Fruit fly (Drosophila melanogaster): ENCODE measurements around the gene Whamy.

Whamy gene

DNA sequence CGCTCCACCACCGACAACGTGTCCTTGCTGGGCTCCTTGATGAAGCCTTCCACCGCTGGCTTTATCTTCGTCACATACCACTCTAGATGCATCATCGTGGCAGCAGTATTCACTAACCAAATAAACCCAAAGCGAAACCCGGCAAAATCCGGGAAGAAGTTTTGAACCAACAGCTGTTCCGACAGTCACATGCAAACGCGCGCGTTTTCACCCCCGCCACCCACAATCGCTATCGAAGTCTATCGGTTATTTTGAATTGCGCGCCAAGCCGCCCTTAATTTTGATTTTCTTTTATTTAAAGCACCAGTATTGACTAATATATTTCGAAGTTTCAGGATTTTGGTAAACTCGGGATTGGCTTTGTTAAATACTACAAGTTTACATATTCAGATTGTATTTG is 19.7 kb downstream of the Whamy start, which contains the start of gene Tti1 (continued):
- TF ChIP-seq Camta (GFP tag; optimal IDR thresholded peaks at IDR 0.05) (no peak), ERR (GFP tag; optimal IDR thresholded peaks at IDR 0.05) (no peak), Hr51 (GFP tag; optimal IDR thresholded peaks at IDR 0.05) (no peak), CG14710 (tag; optimal IDR thresholded peaks at IDR 0.05) (no peak), CG14014 (GFP tag; IDR thresholded peaks at IDR 0.05) (no peak), Hr78 (GFP tag; optimal IDR thresholded peaks at IDR 0.05) (no peak), peb (GFP tag; IDR thresholded peaks at IDR 0.05) (no peak), Spps (tag; optimal IDR thresholded peaks at IDR 0.05) (no peak), toy (GFP tag; IDR thresholded peaks at IDR 0.05) (no peak), chinmo (GFP tag; IDR thresholded peaks at IDR 0.05; ENCODE audit: partially characterized antibody) (0 out of 4 replicates have a peak, but pooled peaks have one; percentile 56), CG13624 (GFP tag; optimal IDR thresholded peaks at IDR 0.05) (no peak), ara (GFP tag; IDR thresholded peaks at IDR 0.05) (no peak), Hey (tag; optimal IDR thresholded peaks at IDR 0.05) (no peak), repo (GFP tag; optimal IDR thresholded peaks at IDR 0.05) (no peak), lbe (GFP tag; optimal IDR thresholded peaks at IDR 0.05) (no peak), CG2129 (GFP tag; IDR thresholded peaks at IDR 0.05; ENCODE audit: partially characterized antibody) (0 out of 2 replicates have a peak, but pooled peaks have one; percentile 14), lov (optimal IDR thresholded peaks at IDR 0.05) (no peak), lov (GFP tag; IDR thresholded peaks at IDR 0.05) (no peak), scrt (GFP tag; optimal IDR thresholded peaks at IDR 0.05) (peak; percentile 34), CG16779 (GFP tag; IDR thresholded peaks at IDR 0.05) (no peak), CG16813 (GFP tag; IDR thresholded peaks at IDR 0.05; ENCODE audit: partially characterized antibody) (no peak), dan (GFP tag; IDR thresholded peaks at IDR 0.05) (no peak), hbn (GFP tag; IDR thresholded peaks at IDR 0.05; ENCODE audit: partially characterized antibody) (peak; percentile 38; the same call in 1 of the 2 replicates), CG2116 (GFP tag; optimal IDR thresholded peaks at IDR 0.05) (no peak), kay (GFP tag; optimal IDR thresholded peaks at IDR 0.05) (no peak), CG4360 (GFP tag; IDR thresholded peaks at IDR 0.05) (no peak), eyg (GFP tag; optimal IDR thresholded peaks at IDR 0.05) (no peak), Kr (GFP tag; optimal IDR thresholded peaks at IDR 0.05) (no peak), nom (GFP tag; optimal IDR thresholded peaks at IDR 0.05) (no peak), CG3838 (GFP tag; optimal IDR thresholded peaks at IDR 0.05) (no peak), klu (GFP tag; IDR thresholded peaks at IDR 0.05) (peak; percentile 57; the same call in 1 of the 2 replicates), gt (GFP tag; IDR thresholded peaks at IDR 0.05) (no peak), Xrp1 (GFP tag; IDR thresholded peaks at IDR 0.05) (no peak), sug (tag; optimal IDR thresholded peaks at IDR 0.05) (no peak), CG8359 (GFP tag; optimal IDR thresholded peaks at IDR 0.05; ENCODE audit: borderline replicate concordance) (no peak), BEAF-32 (GFP tag; optimal IDR thresholded peaks at IDR 0.05) (peak; percentile 38), sc (optimal IDR thresholded peaks at IDR 0.05) (no peak), sc (GFP tag; optimal IDR thresholded peaks at IDR 0.05) (no peak), fd96Cb (tag; optimal IDR thresholded peaks at IDR 0.05) (no peak), CG10321 (GFP tag; IDR thresholded peaks at IDR 0.05) (no peak), slbo (GFP tag; IDR thresholded peaks at IDR 0.05) (no peak), CG11695 (GFP tag; IDR thresholded peaks at IDR 0.05) (no peak), gem (tag; optimal IDR thresholded peaks at IDR 0.05) (no peak), h (optimal IDR thresholded peaks at IDR 0.05) (no peak), sqz (GFP tag; optimal IDR thresholded peaks at IDR 0.05) (no peak), Awh (GFP tag; IDR thresholded peaks at IDR 0.05) (no peak), Opbp (GFP tag; IDR thresholded peaks at IDR 0.05; ENCODE audit: partially characterized antibody) (peak; percentile 52; the same call in 1 of the 3 replicates), CG34224 (GFP tag; IDR thresholded peaks at IDR 0.05; ENCODE audit: partially characterized antibody) (peak; percentile 56; the same call in 2 of the 3 replicates), Hr39 (optimal IDR thresholded peaks at IDR 0.05) (no peak), inv (GFP tag; IDR thresholded peaks at IDR 0.05; ENCODE audit: partially characterized antibody) (no peak), CG11093 (GFP tag; IDR thresholded peaks at IDR 0.05) (no peak), Sry-δ (GFP tag; optimal IDR thresholded peaks at IDR 0.05) (peak; percentile 19)

Measured in whole organism, embryonic.